Worm (Caenorhabditis elegans) whole organism, young adult: ENCODE results near the gene R151.1.

Experiments
- F10E7.11 ChIP-seq: sonication (generic microtip); optimal IDR thresholded peaks from 2 replicates; lab custom pipeline; 2017; ENCODE audit warnings: mild to moderate bottlenecking, missing genetic modification characterization, moderate library complexity, missing compliant biosample characterization
- F39B2.1 ChIP-seq: fragments of 200-800 bp; sonication (Bioruptor generic); IDR thresholded peaks from 2 replicates; pipeline ENCODE4 v1.3.6; 2022; ENCODE audit warnings: missing genetic modification reagents, missing genetic modification characterization, missing compliant biosample characterization
- F49E8.2 ChIP-seq: sonication (generic microtip); optimal IDR thresholded peaks from 3 replicates; lab custom pipeline; 2017; ENCODE audit warnings: missing genetic modification characterization, mild to moderate bottlenecking, missing compliant biosample characterization, antibody characterized with exemption, moderate library complexity; ENCODE audit not compliant: insufficient read depth
- F57A8.1 ChIP-seq: fragments of 200-800 bp; sonication (Bioruptor generic); optimal IDR thresholded peaks from 2 replicates; lab custom pipeline; 2018; ENCODE audit warnings: mild to moderate bottlenecking, missing genetic modification characterization, moderate library complexity, missing compliant biosample characterization
- K11D2.4 ChIP-seq: fragments of 200-800 bp; sonication (Bioruptor generic); IDR thresholded peaks from 2 replicates; pipeline ENCODE4 v1.3.6; 2022; ENCODE audit warnings: missing genetic modification reagents, missing genetic modification characterization, missing compliant biosample characterization
- K12H6.12 ChIP-seq: fragments of 200-800 bp; sonication (Bioruptor generic); optimal IDR thresholded peaks from 2 replicates; lab custom pipeline; 2018; ENCODE audit warnings: mild to moderate bottlenecking, missing genetic modification characterization, missing compliant biosample characterization
- T26A5.8 ChIP-seq: sonication (generic microtip); optimal IDR thresholded peaks from 2 replicates; lab custom pipeline; 2016; ENCODE audit warnings: missing genetic modification characterization, missing compliant biosample characterization
- ZK185.1 ChIP-seq: sonication (generic microtip); optimal IDR thresholded peaks from 2 replicates; lab custom pipeline; 2016; ENCODE audit warnings: mild to moderate bottlenecking, missing genetic modification characterization, missing compliant biosample characterization; ENCODE audit not compliant: poor library complexity, severe bottlenecking
- aptf-3 ChIP-seq: fragments of 200-800 bp; sonication (Bioruptor generic); IDR thresholded peaks from 2 replicates; pipeline ENCODE4 v1.3.6; 2022; ENCODE audit warnings: missing genetic modification characterization, missing compliant biosample characterization
- attf-3 ChIP-seq: fragments of 200-800 bp; sonication (Bioruptor generic); conservative IDR thresholded peaks from 2 replicates; pipeline ENCODE4 v1.3.6; 2022; ENCODE audit warnings: missing genetic modification reagents, missing genetic modification characterization, missing compliant biosample characterization
- attf-6 ChIP-seq: fragments of 200-800 bp; sonication (Bioruptor generic); IDR thresholded peaks from 2 replicates; pipeline ENCODE4 v1.3.6; 2022; ENCODE audit warnings: missing genetic modification reagents, missing genetic modification characterization, missing compliant biosample characterization
- cebp-1 ChIP-seq, 2 experiments: fragments of 200-800 bp in 1 of 2; sonication (Bioruptor generic) in 1 of 2; sonication (generic microtip) in 1 of 2; IDR thresholded peaks in 1 of 2; optimal IDR thresholded peaks in 1 of 2; 2 replicates each; pipeline versions ENCODE4 v1.3.6 to Lab custom; 2017 to 2022; ENCODE audit warnings: missing compliant biosample characterization in 2 of 2, missing genetic modification characterization in 2 of 2, mild to moderate bottlenecking in 1 of 2, missing genetic modification reagents in 1 of 2, moderate library complexity in 1 of 2
- ceh-100 ChIP-seq: fragments of 200-800 bp; sonication (Bioruptor generic); IDR thresholded peaks from 2 replicates; pipeline ENCODE4 v1.3.6; 2022; ENCODE audit warnings: missing genetic modification reagents, missing genetic modification characterization, missing compliant biosample characterization
- ceh-27 ChIP-seq: fragments of 200-800 bp; sonication (Bioruptor generic); optimal IDR thresholded peaks from 2 replicates; lab custom pipeline; 2018; ENCODE audit warnings: mild to moderate bottlenecking, missing genetic modification characterization, moderate library complexity, missing compliant biosample characterization
- ceh-91 ChIP-seq: fragments of 200-800 bp; sonication (Bioruptor generic); IDR thresholded peaks from 2 replicates; pipeline ENCODE4 v1.3.6; 2022; ENCODE audit warnings: missing genetic modification reagents, missing genetic modification characterization, missing compliant biosample characterization
- chd-7 ChIP-seq: sonication (generic microtip); optimal IDR thresholded peaks from 2 replicates; lab custom pipeline; 2016; ENCODE audit warnings: mild to moderate bottlenecking, missing genetic modification characterization, moderate library complexity, missing compliant biosample characterization
- egl-44 ChIP-seq: fragments of 200-800 bp; sonication (Bioruptor generic); IDR thresholded peaks from 2 replicates; pipeline ENCODE4 v1.3.6; 2022; ENCODE audit warnings: missing genetic modification reagents, missing genetic modification characterization, missing compliant biosample characterization
- egrh-3 ChIP-seq: fragments of 200-800 bp; sonication (Bioruptor generic); IDR thresholded peaks from 2 replicates; pipeline ENCODE4 v1.3.6; 2022; ENCODE audit warnings: missing genetic modification reagents, missing genetic modification characterization, missing compliant biosample characterization
- fkh-3 ChIP-seq: sonication (generic microtip); optimal IDR thresholded peaks from 2 replicates; lab custom pipeline; 2016; ENCODE audit warnings: mild to moderate bottlenecking, missing genetic modification characterization, missing compliant biosample characterization
- him-1 ChIP-seq: sonication (generic microtip); optimal IDR thresholded peaks from 2 replicates; lab custom pipeline; 2016; ENCODE audit warnings: missing genotype, missing genetic modification reagents, missing genetic modification characterization, missing compliant biosample characterization
- hmg-1.2 ChIP-seq: fragments of 200-800 bp; sonication (Bioruptor generic); IDR thresholded peaks from 2 replicates; pipeline ENCODE4 v1.3.6; 2022; ENCODE audit warnings: missing genetic modification reagents, missing genetic modification characterization, missing compliant biosample characterization
- hrde-1 ChIP-seq: sonication (generic microtip); optimal IDR thresholded peaks from 2 replicates; lab custom pipeline; 2016; ENCODE audit warnings: missing genetic modification characterization, mild to moderate bottlenecking, missing compliant biosample characterization, moderate library complexity, missing genotype, missing genetic modification reagents, borderline replicate concordance
- lir-1 ChIP-seq: fragments of 200-800 bp; sonication (Bioruptor generic); conservative IDR thresholded peaks from 2 replicates; pipeline ENCODE4 v1.3.6; 2022; ENCODE audit warnings: missing genetic modification reagents, missing genetic modification characterization, missing compliant biosample characterization
- lsl-1 ChIP-seq: fragments of 200-800 bp; sonication (Bioruptor generic); optimal IDR thresholded peaks from 2 replicates; lab custom pipeline; 2018; ENCODE audit warnings: mild to moderate bottlenecking, missing genetic modification characterization, moderate library complexity, missing compliant biosample characterization
- lsy-27 ChIP-seq: sonication (generic microtip); optimal IDR thresholded peaks from 2 replicates; lab custom pipeline; 2017; ENCODE audit warnings: missing genetic modification characterization, mild to moderate bottlenecking, missing compliant biosample characterization, antibody characterized with exemption, missing genotype, borderline replicate concordance; ENCODE audit not compliant: insufficient read depth
- madf-3 ChIP-seq: fragments of 200-800 bp; sonication (Bioruptor generic); IDR thresholded peaks from 2 replicates; pipeline ENCODE4 v1.3.6; 2022; ENCODE audit warnings: missing genetic modification reagents, missing genetic modification characterization, missing compliant biosample characterization
- mcd-1 ChIP-seq: fragments of 200-800 bp; sonication (Bioruptor generic); IDR thresholded peaks from 2 replicates; pipeline ENCODE4 v1.3.6; 2022; ENCODE audit warnings: missing genetic modification reagents, missing genetic modification characterization, missing compliant biosample characterization
- mel-28 ChIP-seq: sonication (generic microtip); optimal IDR thresholded peaks from 2 replicates; lab custom pipeline; 2016; ENCODE audit warnings: borderline replicate concordance, mild to moderate bottlenecking, missing genetic modification characterization, missing compliant biosample characterization
- mxl-1 ChIP-seq: sonication (generic microtip); optimal IDR thresholded peaks from 2 replicates; lab custom pipeline; 2016; ENCODE audit warnings: missing genetic modification characterization, missing compliant biosample characterization
- nfyb-1 ChIP-seq: fragments of 200-800 bp; sonication (Bioruptor generic); IDR thresholded peaks from 2 replicates; pipeline ENCODE4 v1.3.6; 2022; ENCODE audit warnings: missing genetic modification reagents, missing genetic modification characterization, missing compliant biosample characterization
- nhr-80 ChIP-seq: sonication (generic microtip); optimal IDR thresholded peaks from 2 replicates; lab custom pipeline; 2016; ENCODE audit warnings: missing genetic modification characterization, missing compliant biosample characterization
- rcor-1 ChIP-seq: fragments of 200-800 bp; sonication (Bioruptor generic); IDR thresholded peaks from 2 replicates; pipeline ENCODE4 v1.3.6; 2022; ENCODE audit warnings: missing genetic modification reagents, missing genetic modification characterization, missing compliant biosample characterization
- sea-2 ChIP-seq: fragments of 200-800 bp; sonication (Bioruptor generic); IDR thresholded peaks from 2 replicates; pipeline ENCODE4 v1.3.6; 2022; ENCODE audit warnings: missing genetic modification characterization, missing compliant biosample characterization
- snpc-1.1 ChIP-seq: sonication (generic microtip); optimal IDR thresholded peaks from 2 replicates; lab custom pipeline; 2017; ENCODE audit warnings: missing genetic modification characterization, mild to moderate bottlenecking, missing compliant biosample characterization, antibody characterized with exemption, moderate library complexity, missing genotype, missing genetic modification reagents; ENCODE audit not compliant: insufficient read depth

Gene R151.1

DNA sequence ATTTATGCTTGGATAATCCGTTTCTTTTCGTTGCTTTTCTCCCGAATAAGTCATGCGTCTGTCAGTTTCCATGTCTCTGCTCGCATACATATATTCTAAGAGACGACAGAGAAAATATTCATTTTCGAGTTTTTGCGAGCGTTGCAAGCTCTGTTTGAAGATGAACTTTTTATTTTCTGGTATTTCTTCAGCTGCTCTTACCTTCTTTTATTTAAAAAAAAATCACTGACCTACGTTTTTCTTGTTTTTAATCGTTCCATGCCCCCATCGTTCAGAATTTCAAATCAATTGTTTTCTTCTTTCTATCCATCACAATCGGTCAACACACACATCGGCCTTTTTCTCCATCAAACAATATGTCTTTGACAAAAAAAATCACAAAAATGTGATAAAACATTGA lies 5.8 kb upstream of the R151.1 start:
- TF ChIP-seq madf-3 (GFP tag; lab: Robert Waterston, UW) (peak; percentile 42; the same call in 1 of the 2 replicates), mcd-1 (GFP tag; lab: Robert Waterston, UW) (0 out of 2 replicates have a peak, but pooled peaks have one; percentile 6), snpc-1.1 (tag; lab: Kevin White, UChicago) (no peak), rcor-1 (GFP tag; lab: Robert Waterston, UW) (no peak), egl-44 (GFP tag; lab: Robert Waterston, UW) (no peak), K11D2.4 (GFP tag; lab: Robert Waterston, UW) (no peak), sea-2 (GFP tag; lab: Robert Waterston, UW) (no peak)

ce11 chrIII:7212028-7212427 lies 4.3 kb upstream of the R151.1 start:
- TF ChIP-seq nfyb-1, result no peak
- peak; percentile 50 for TF ChIP-seq nhr-80 (tag; lab: Kevin White, UChicago)
- TF ChIP-seq chd-7 (tag; lab: Kevin White, UChicago), result no peak

DNA sequence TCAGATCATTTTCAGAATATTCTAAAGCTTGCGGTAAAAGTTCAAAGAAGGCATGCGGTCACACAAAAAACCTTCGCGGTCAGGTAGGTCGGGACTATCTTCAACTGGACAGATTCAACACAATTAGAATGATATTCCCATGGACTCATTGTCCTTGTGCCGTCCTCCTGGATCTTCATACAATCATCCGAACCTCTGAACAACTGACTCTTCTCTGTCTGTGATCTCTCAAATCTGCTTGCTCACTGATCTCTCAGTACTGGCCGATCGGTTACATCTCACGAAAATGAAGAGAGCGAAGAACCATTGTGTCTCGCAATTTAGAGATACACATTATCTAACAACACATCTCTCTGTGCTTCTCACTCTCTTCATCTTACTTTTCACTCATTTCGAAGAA lies 794 bp upstream of the R151.1 start:
- no peak for TF ChIP-seq K12H6.12 (tag; lab: Kevin White, UChicago)
- TF ChIP-seq lir-1 (GFP tag; lab: Robert Waterston, UW), result no peak
- no peak for TF ChIP-seq fkh-3 (tag; lab: Kevin White, UChicago)
- TF ChIP-seq F10E7.11 (tag; lab: Kevin White, UChicago), result no peak
- TF ChIP-seq F39B2.1, result no peak
- no peak for TF ChIP-seq egrh-3 (GFP tag; lab: Robert Waterston, UW)
- TF ChIP-seq F57A8.1 (GFP tag; lab: Kevin White, UChicago), result no peak
- TF ChIP-seq lsy-27 (tag; lab: Kevin White, UChicago), result no peak
- TF ChIP-seq cebp-1 (GFP tag; IDR thresholded peaks at IDR 0.05; lab: Robert Waterston, UW), result no peak
- TF ChIP-seq cebp-1 (tag; optimal IDR thresholded peaks at IDR 0.05; lab: Kevin White, UChicago), result no peak
- no peak for TF ChIP-seq K11D2.4 (GFP tag; lab: Robert Waterston, UW)
- TF ChIP-seq him-1, result no peak
- TF ChIP-seq mel-28 (tag; lab: Kevin White, UChicago), result no peak
- TF ChIP-seq hrde-1 (tag; lab: Kevin White, UChicago), result no peak
- TF ChIP-seq lsl-1 (GFP tag; lab: Kevin White, UChicago), result no peak

- TF ChIP-seq aptf-3 (GFP tag; lab: Robert Waterston, UW), result no peak
- no peak for TF ChIP-seq F49E8.2 (tag; lab: Kevin White, UChicago)
- TF ChIP-seq ceh-27, result no peak
- TF ChIP-seq ceh-100, result no peak
- TF ChIP-seq T26A5.8, result no peak
- TF ChIP-seq attf-6 (GFP tag; lab: Robert Waterston, UW), result no peak
- no peak for TF ChIP-seq ceh-91 (GFP tag; lab: Robert Waterston, UW)
- TF ChIP-seq mxl-1 (tag; lab: Kevin White, UChicago), result no peak
- no peak for TF ChIP-seq ZK185.1 (tag; lab: Kevin White, UChicago)
- TF ChIP-seq hmg-1.2 (GFP tag; lab: Robert Waterston, UW), result peak; percentile 24; the same call in 1 of the 2 replicates
- peak; percentile 5 for TF ChIP-seq K12H6.12 (tag; lab: Kevin White, UChicago)
- TF ChIP-seq attf-3 (GFP tag; lab: Robert Waterston, UW), result no peak
Observed at ce11 chrIII:7216924-7217521, 697 bp downstream of the R151.1 start.
